Worm (Caenorhabditis elegans) whole organism, L4 larva: ENCODE results near the gene gcy-1.
A peak's percentile ranks its signal among the peaks of the same experiment; 100 is the strongest.

ENCODE experiments used
- R02D3.7 ChIP-seq: fragments of 150-350 bp; sonication (generic microtip); optimal IDR thresholded peaks from 3 replicates; lab custom pipeline; 2014; ENCODE audit warnings: missing biosample characterization, missing genetic modification characterization
- T20F7.1 ChIP-seq: fragments of 200-800 bp; sonication (Bioruptor generic); optimal IDR thresholded peaks from 2 replicates; lab custom pipeline; 2018; ENCODE audit warnings: mild to moderate bottlenecking, missing genetic modification characterization, missing compliant biosample characterization
- T26A8.4 ChIP-seq: fragments of 200-800 bp; sonication (Bioruptor generic); IDR thresholded peaks from 2 replicates; pipeline ENCODE4 v1.3.6; 2022; ENCODE audit warnings: missing genetic modification characterization, missing compliant biosample characterization
- Y48G9A.11 ChIP-seq: fragments of 200-800 bp; sonication (Bioruptor generic); IDR thresholded peaks from 2 replicates; pipeline ENCODE4 v1.3.6; 2022; ENCODE audit warnings: missing genetic modification reagents, missing genetic modification characterization, missing compliant biosample characterization
- ZK546.5 ChIP-seq, 2 experiments: sonication (generic microtip); optimal IDR thresholded peaks; 2 replicates each; lab custom pipeline; 2017; ENCODE audit warnings: missing biosample characterization in 2 of 2, missing genetic modification characterization in 2 of 2
- aly-2 ChIP-seq: sonication (generic microtip); optimal IDR thresholded peaks from 2 replicates; lab custom pipeline; 2018; ENCODE audit warnings: missing biosample characterization, missing genetic modification characterization
- ceh-28 ChIP-seq: fragments of 150-350 bp; optimal IDR thresholded peaks from 2 replicates; lab custom pipeline; 2014; ENCODE audit warnings: missing biosample characterization, missing genetic modification reagents, missing genetic modification characterization
- ceh-44 ChIP-seq: fragments of 200-800 bp; sonication (Bioruptor generic); IDR thresholded peaks from 2 replicates; pipeline ENCODE4 v1.3.6; 2022; ENCODE audit warnings: missing genetic modification reagents, missing genetic modification characterization, missing compliant biosample characterization
- ceh-62 ChIP-seq: sonication (generic microtip); optimal IDR thresholded peaks from 2 replicates; lab custom pipeline; 2017; ENCODE audit warnings: missing biosample characterization, missing genetic modification characterization
- ctbp-1 ChIP-seq: fragments of 200-800 bp; sonication (Bioruptor generic); IDR thresholded peaks from 2 replicates; pipeline ENCODE4 v1.3.6; 2022; ENCODE audit warnings: missing genetic modification reagents, missing genetic modification characterization, missing compliant biosample characterization
- daf-12 ChIP-seq: fragments of 150-350 bp; optimal IDR thresholded peaks from 2 replicates; lab custom pipeline; 2014; ENCODE audit warnings: missing biosample characterization, missing genetic modification reagents, missing genetic modification characterization
- daf-16 ChIP-seq, 3 experiments: sonication (generic microtip); optimal IDR thresholded peaks; 2 replicates each; lab custom pipeline; 2016 to 2017; ENCODE audit warnings: missing genetic modification characterization in 3 of 3, missing genetic modification reagents in 3 of 3, mild to moderate bottlenecking in 2 of 3, missing compliant biosample characterization in 2 of 3, missing biosample characterization in 1 of 3, moderate library complexity in 1 of 3
- dmd-8 ChIP-seq: fragments of 200-800 bp; sonication (Bioruptor generic); IDR thresholded peaks from 2 replicates; pipeline ENCODE4 v1.3.6; 2022; ENCODE audit warnings: missing genetic modification characterization, missing compliant biosample characterization
- dpl-1 ChIP-seq: fragments of 150-350 bp; optimal IDR thresholded peaks from 2 replicates; lab custom pipeline; 2014; ENCODE audit warnings: missing biosample characterization, missing genetic modification reagents, missing genetic modification characterization
- duxl-1 ChIP-seq: sonication (generic microtip); optimal IDR thresholded peaks from 2 replicates; lab custom pipeline; 2016; ENCODE audit warnings: mild to moderate bottlenecking, missing genetic modification characterization, moderate library complexity, missing compliant biosample characterization; ENCODE audit not compliant: poor library complexity
- dve-1 ChIP-seq: sonication (generic microtip); optimal IDR thresholded peaks from 2 replicates; lab custom pipeline; 2017; ENCODE audit warnings: antibody characterized with exemption, mild to moderate bottlenecking, missing genetic modification characterization, missing compliant biosample characterization; ENCODE audit not compliant: insufficient read depth
- egl-43 ChIP-seq: fragments of 200-800 bp; sonication (Bioruptor generic); IDR thresholded peaks from 2 replicates; pipeline ENCODE4 v1.3.6; 2022; ENCODE audit warnings: missing genetic modification reagents, missing genetic modification characterization, missing compliant biosample characterization
- fkh-10 ChIP-seq: fragments of 150-350 bp; optimal IDR thresholded peaks from 2 replicates; lab custom pipeline; 2014; ENCODE audit warnings: missing biosample characterization, missing genetic modification reagents, missing genetic modification characterization
- fos-1 ChIP-seq: fragments of 150-350 bp; optimal IDR thresholded peaks from 2 replicates; lab custom pipeline; 2014; ENCODE audit warnings: missing biosample characterization, missing genetic modification characterization
- hif-1 ChIP-seq, 2 experiments: sonication (generic microtip); optimal IDR thresholded peaks; 2 replicates each; lab custom pipeline; 2016 to 2017; ENCODE audit warnings: missing compliant biosample characterization in 2 of 2, missing genetic modification characterization in 2 of 2, missing genetic modification reagents in 2 of 2, missing genotype in 2 of 2, mild to moderate bottlenecking in 1 of 2
- hlh-11 ChIP-seq: fragments of 200-800 bp; sonication (Bioruptor generic); optimal IDR thresholded peaks from 2 replicates; lab custom pipeline; 2018; ENCODE audit warnings: mild to moderate bottlenecking, missing genetic modification characterization, missing compliant biosample characterization
- hmg-1.1 ChIP-seq: fragments of 200-800 bp; sonication (Bioruptor generic); IDR thresholded peaks from 2 replicates; pipeline ENCODE4 v1.3.6; 2022; ENCODE audit warnings: missing genetic modification reagents, missing genetic modification characterization, missing compliant biosample characterization
- lin-1 ChIP-seq: fragments of 200-800 bp; sonication (Bioruptor generic); IDR thresholded peaks from 2 replicates; pipeline ENCODE4 v1.3.6; 2022; ENCODE audit warnings: missing genetic modification reagents, missing genetic modification characterization, missing compliant biosample characterization
- lin-13 ChIP-seq: fragments of 150-350 bp; optimal IDR thresholded peaks from 2 replicates; lab custom pipeline; 2014; ENCODE audit warnings: missing biosample characterization, missing genetic modification reagents, missing genetic modification characterization
- lin-15B ChIP-seq: fragments of 150-350 bp; sonication (generic microtip); optimal IDR thresholded peaks from 3 replicates; lab custom pipeline; 2014; ENCODE audit warnings: missing biosample characterization, missing genetic modification characterization
- lin-29 ChIP-seq: fragments of 200-800 bp; sonication (Bioruptor generic); IDR thresholded peaks from 2 replicates; pipeline ENCODE4 v1.3.6; 2022; ENCODE audit warnings: missing genetic modification reagents, missing genetic modification characterization, missing compliant biosample characterization
- lin-38 ChIP-seq: fragments of 200-800 bp; sonication (Bioruptor generic); IDR thresholded peaks from 2 replicates; pipeline ENCODE4 v1.3.6; 2022; ENCODE audit warnings: missing genetic modification reagents, missing genetic modification characterization, missing compliant biosample characterization
- lsy-2 ChIP-seq, 2 experiments: fragments of 150-350 bp in 1 of 2; sonication (generic microtip) in 1 of 2; optimal IDR thresholded peaks; 2 replicates each; lab custom pipeline; 2014 to 2017; ENCODE audit warnings: missing biosample characterization in 2 of 2, missing genetic modification characterization in 2 of 2
- madf-5 ChIP-seq, 2 experiments: fragments of 200-800 bp; sonication (Bioruptor generic); IDR thresholded peaks; 2 replicates each; pipeline ENCODE4 v1.3.6; 2022; ENCODE audit warnings: missing compliant biosample characterization in 2 of 2, missing genetic modification characterization in 2 of 2
- madf-9 ChIP-seq: fragments of 200-800 bp; sonication (Bioruptor generic); conservative IDR thresholded peaks from 2 replicates; pipeline ENCODE4 v1.3.6; 2022; ENCODE audit warnings: missing genetic modification reagents, missing genetic modification characterization, missing compliant biosample characterization
- mdl-1 ChIP-seq, 2 experiments: fragments of 150-350 bp in 1 of 2; sonication (generic microtip) in 1 of 2; optimal IDR thresholded peaks; 2 replicates each; lab custom pipeline; 2014 to 2017; ENCODE audit warnings: missing biosample characterization in 2 of 2, missing genetic modification characterization in 2 of 2
- mep-1 ChIP-seq: fragments of 150-350 bp; sonication (generic microtip); optimal IDR thresholded peaks from 3 replicates; lab custom pipeline; 2014; ENCODE audit warnings: missing biosample characterization, missing genetic modification characterization
- mes-2 ChIP-seq: sonication (generic microtip); optimal IDR thresholded peaks from 2 replicates; lab custom pipeline; 2016; ENCODE audit warnings: missing genotype, mild to moderate bottlenecking, missing genetic modification characterization, missing compliant biosample characterization; ENCODE audit not compliant: poor library complexity, severe bottlenecking
- mxl-2 ChIP-seq: fragments of 200-800 bp; sonication (Bioruptor generic); conservative IDR thresholded peaks from 2 replicates; pipeline ENCODE4 v1.3.6; 2022; ENCODE audit warnings: missing genetic modification reagents, missing genetic modification characterization, missing compliant biosample characterization
- nhr-11 ChIP-seq: fragments of 150-350 bp; optimal IDR thresholded peaks from 2 replicates; lab custom pipeline; 2014; ENCODE audit warnings: missing biosample characterization, missing genetic modification characterization
- nhr-25 ChIP-seq: sonication (generic microtip); optimal IDR thresholded peaks from 2 replicates; lab custom pipeline; 2017; ENCODE audit warnings: missing genetic modification characterization, mild to moderate bottlenecking, missing compliant biosample characterization, antibody characterized with exemption, moderate library complexity, borderline replicate concordance; ENCODE audit not compliant: insufficient read depth
- nhr-41 ChIP-seq: fragments of 200-800 bp; sonication (Bioruptor generic); IDR thresholded peaks from 2 replicates; pipeline ENCODE4 v1.3.6; 2022; ENCODE audit warnings: missing genetic modification reagents, missing genetic modification characterization, missing compliant biosample characterization
- nhr-42 ChIP-seq: fragments of 200-800 bp; sonication (Bioruptor generic); IDR thresholded peaks from 2 replicates; pipeline ENCODE4 v1.3.6; 2022; ENCODE audit warnings: missing genetic modification characterization, missing compliant biosample characterization
- nhr-77 ChIP-seq: fragments of 150-350 bp; optimal IDR thresholded peaks from 2 replicates; lab custom pipeline; 2014; ENCODE audit warnings: missing biosample characterization, missing genetic modification characterization
- rbr-2 ChIP-seq: sonication (generic microtip); optimal IDR thresholded peaks from 2 replicates; lab custom pipeline; 2016; ENCODE audit warnings: missing genotype, missing genetic modification characterization, missing compliant biosample characterization
- saeg-2 ChIP-seq: fragments of 200-800 bp; sonication (Bioruptor generic); IDR thresholded peaks from 2 replicates; pipeline ENCODE4 v1.3.6; 2022; ENCODE audit warnings: missing genetic modification reagents, missing genetic modification characterization, missing compliant biosample characterization
- sdz-12 ChIP-seq: fragments of 200-800 bp; sonication (Bioruptor generic); optimal IDR thresholded peaks from 2 replicates; lab custom pipeline; 2018; ENCODE audit warnings: mild to moderate bottlenecking, missing genetic modification characterization, missing compliant biosample characterization
- spr-3 ChIP-seq: fragments of 200-800 bp; sonication (Bioruptor generic); optimal IDR thresholded peaks from 2 replicates; lab custom pipeline; 2018; ENCODE audit warnings: mild to moderate bottlenecking, missing genetic modification characterization, missing compliant biosample characterization
- tra-1 ChIP-seq: fragments of 200-800 bp; sonication (Bioruptor generic); IDR thresholded peaks from 2 replicates; pipeline ENCODE4 v1.3.6; 2022; ENCODE audit warnings: missing genetic modification reagents, missing genetic modification characterization, missing compliant biosample characterization
- unc-130 ChIP-seq: sonication (generic microtip); optimal IDR thresholded peaks from 2 replicates; lab custom pipeline; 2016; ENCODE audit warnings: missing genetic modification reagents, missing genetic modification characterization, missing compliant biosample characterization
- vab-7 ChIP-seq: fragments of 200-800 bp; sonication (Bioruptor generic); IDR thresholded peaks from 2 replicates; pipeline ENCODE4 v1.3.6; 2022; ENCODE audit warnings: missing genetic modification reagents, missing genetic modification characterization, missing compliant biosample characterization
- zag-1 ChIP-seq: fragments of 150-350 bp; optimal IDR thresholded peaks from 2 replicates; lab custom pipeline; 2014; ENCODE audit warnings: missing biosample characterization, missing genetic modification characterization
- zfp-2 ChIP-seq: sonication (generic microtip); optimal IDR thresholded peaks from 2 replicates; lab custom pipeline; 2016; ENCODE audit warnings: mild to moderate bottlenecking, missing genetic modification characterization, missing compliant biosample characterization
- zfp-3 ChIP-seq: fragments of 200-800 bp; sonication (Bioruptor generic); conservative IDR thresholded peaks from 2 replicates; pipeline ENCODE4 v1.3.6; 2022; ENCODE audit warnings: missing genetic modification reagents, missing genetic modification characterization, missing compliant biosample characterization
- zip-11 ChIP-seq: fragments of 200-800 bp; sonication (Bioruptor generic); IDR thresholded peaks from 2 replicates; pipeline ENCODE4 v1.3.6; 2022; ENCODE audit warnings: missing genetic modification characterization, missing compliant biosample characterization
- ztf-11 ChIP-seq: fragments of 150-350 bp; optimal IDR thresholded peaks from 2 replicates; lab custom pipeline; 2014; ENCODE audit warnings: missing biosample characterization, missing genetic modification characterization

gcy-1 gene

ce11 chrII:9500926-9501325 lies 15.8 kb downstream of the gcy-1 start (continued):
- no peak for TF ChIP-seq nhr-42 (GFP tag; lab: Robert Waterston, UW)
- TF ChIP-seq ZK546.5 (tag; optimal IDR thresholded peaks at IDR 0.05; lab: Kevin White, UChicago): no peak
- no peak for TF ChIP-seq zfp-2 (tag; lab: Kevin White, UChicago)
- peak; percentile 55 for TF ChIP-seq T20F7.1
- TF ChIP-seq lsy-2 (tag; optimal IDR thresholded peaks at IDR 0.05; lab: Kevin White, UChicago): peak in 1 of 2 experiments; percentile 41
- no peak for TF ChIP-seq ceh-44 (GFP tag; lab: Robert Waterston, UW)
- TF ChIP-seq daf-16 (GFP tag; optimal IDR thresholded peaks at IDR 0.05; lab: Kevin White, UChicago): peak in 1 of 2 experiments; percentile 49
- TF ChIP-seq daf-16 (tag; optimal IDR thresholded peaks at IDR 0.05; lab: Kevin White, UChicago): peak; percentile 96
- TF ChIP-seq mxl-2: no peak
- TF ChIP-seq sdz-12 (GFP tag; lab: Kevin White, UChicago): no peak
- peak; percentile 96 for TF ChIP-seq dve-1
- TF ChIP-seq mes-2: peak; percentile 52
- no peak for TF ChIP-seq unc-130 (GFP tag; lab: Kevin White, UChicago)
- no peak for TF ChIP-seq madf-5 (GFP tag; IDR thresholded peaks at IDR 0.05; lab: Robert Waterston, UW)
- TF ChIP-seq tra-1 (GFP tag; lab: Robert Waterston, UW): peak; percentile 88
- TF ChIP-seq nhr-41: peak; percentile 86
- no peak for TF ChIP-seq duxl-1 (tag; lab: Kevin White, UChicago)
- TF ChIP-seq lin-15B (tag; lab: Kevin White, UChicago): no peak
- peak; percentile 60 for TF ChIP-seq mep-1 (tag; lab: Kevin White, UChicago)
- no peak for TF ChIP-seq zfp-3
- TF ChIP-seq rbr-2 (tag; lab: Kevin White, UChicago): no peak
- TF ChIP-seq nhr-77: peak; percentile 79
- no peak for TF ChIP-seq lin-38
- no peak for TF ChIP-seq lin-13 (GFP tag; lab: Kevin White, UChicago)
- TF ChIP-seq ceh-28: no peak
- peak; percentile 85 for TF ChIP-seq lin-1 (GFP tag; lab: Robert Waterston, UW)
- no peak for TF ChIP-seq dmd-8 (GFP tag; lab: Robert Waterston, UW)
- no peak for TF ChIP-seq hmg-1.1 (GFP tag; lab: Robert Waterston, UW)
- no peak for TF ChIP-seq madf-9 (GFP tag; lab: Robert Waterston, UW)
- TF ChIP-seq R02D3.7 (tag; lab: Kevin White, UChicago): no peak
- no peak for TF ChIP-seq egl-43 (GFP tag; lab: Robert Waterston, UW)
- TF ChIP-seq nhr-11 (tag; lab: Kevin White, UChicago): peak; percentile 12
- no peak for TF ChIP-seq Y48G9A.11 (GFP tag; lab: Robert Waterston, UW)
- no peak for TF ChIP-seq dpl-1 (GFP tag; lab: Kevin White, UChicago)
- no peak for TF ChIP-seq daf-12 (tag; lab: Kevin White, UChicago)
- peak; percentile 95 for TF ChIP-seq hlh-11 (tag; lab: Kevin White, UChicago)
- TF ChIP-seq fkh-10 (GFP tag; lab: Kevin White, UChicago): no peak
- no peak for TF ChIP-seq nhr-25 (tag; lab: Kevin White, UChicago)
- TF ChIP-seq lin-29: no peak
- TF ChIP-seq hif-1 (tag; optimal IDR thresholded peaks at IDR 0.05; lab: Kevin White, UChicago): peak in 1 of 2 experiments; percentile 49
- TF ChIP-seq saeg-2: no peak
- TF ChIP-seq fos-1 (tag; lab: Kevin White, UChicago): peak; percentile 82
- no peak for TF ChIP-seq vab-7 (GFP tag; lab: Robert Waterston, UW)
- no peak for TF ChIP-seq ctbp-1 (GFP tag; lab: Robert Waterston, UW)
- TF ChIP-seq aly-2 (tag; lab: Kevin White, UChicago): no peak
- no peak for TF ChIP-seq ztf-11 (tag; lab: Kevin White, UChicago)
- no peak for TF ChIP-seq spr-3 (GFP tag; lab: Kevin White, UChicago)
- TF ChIP-seq ceh-62: no peak
- no peak for TF ChIP-seq zip-11 (GFP tag; lab: Robert Waterston, UW)
- TF ChIP-seq zag-1 (tag; lab: Kevin White, UChicago): no peak
- TF ChIP-seq T26A8.4 (GFP tag; lab: Robert Waterston, UW): no peak
- peak in 1 of 2 experiments; percentile 25 for TF ChIP-seq mdl-1 (tag; optimal IDR thresholded peaks at IDR 0.05; lab: Kevin White, UChicago)
